Worm (Caenorhabditis elegans): ENCODE measurements around the gene F55H2.8.

Gene F55H2.8

ce11 chrIII:9483716-9484115 is 30.0 kb upstream of the F55H2.8 start (continued):
- TF ChIP-seq nhr-20 (tag; optimal IDR thresholded peaks at IDR 0.05) (peak; percentile 2), irx-1 (tag; optimal IDR thresholded peaks at IDR 0.05) (peak; percentile 19), grh-1 (GFP tag; IDR thresholded peaks at IDR 0.05) (no peak), elt-3 (tag; optimal IDR thresholded peaks at IDR 0.05) (no peak), zip-4 (GFP tag; optimal IDR thresholded peaks at IDR 0.05) (no peak), nhr-12 (tag; optimal IDR thresholded peaks at IDR 0.05) (no peak), nhr-85 (tag) (no peak), nhr-47 (tag; optimal IDR thresholded peaks at IDR 0.05) (no peak), ces-1 (GFP tag; optimal IDR thresholded peaks at IDR 0.05) (no peak), efl-3 (GFP tag; optimal IDR thresholded peaks at IDR 0.05) (no peak), vab-15 (tag; optimal IDR thresholded peaks at IDR 0.05) (no peak), egl-13 (tag; optimal IDR thresholded peaks at IDR 0.05) (no peak), unc-130 (tag; optimal IDR thresholded peaks at IDR 0.05) (no peak), ceh-63 (GFP tag; optimal IDR thresholded peaks at IDR 0.05) (no peak), C34B4.2 (tag; optimal IDR thresholded peaks at IDR 0.05) (no peak), aha-1 (tag; optimal IDR thresholded peaks at IDR 0.05) (no peak), rnt-1 (tag; optimal IDR thresholded peaks at IDR 0.05) (peak; percentile 40), unc-86 (tag; optimal IDR thresholded peaks at IDR 0.05) (peak; percentile 20), elt-2 (tag; optimal IDR thresholded peaks at IDR 0.05) (no peak), snu-23 (GFP tag; optimal IDR thresholded peaks at IDR 0.05) (peak; percentile 24), nhr-84 (tag; optimal IDR thresholded peaks at IDR 0.05) (no peak), lin-39 (tag; optimal IDR thresholded peaks at IDR 0.05) (no peak), fkh-8 (tag; optimal IDR thresholded peaks at IDR 0.05) (peak; percentile 38), ceh-82 (tag; optimal IDR thresholded peaks at IDR 0.05) (peak in 1 of 3 experiments; percentile 49), lin-13 (GFP tag; optimal IDR thresholded peaks at IDR 0.05) (no peak), lin-14 (GFP tag; optimal IDR thresholded peaks at IDR 0.05) (peak; percentile 76), alr-1 (tag; optimal IDR thresholded peaks at IDR 0.05; ENCODE audit: borderline replicate concordance) (no peak), dpl-1 (GFP tag; optimal IDR thresholded peaks at IDR 0.05) (peak in 1 of 3 experiments; percentile 41), xbp-1 (tag; optimal IDR thresholded peaks at IDR 0.05) (peak; percentile 14), hlh-17 (GFP tag; optimal IDR thresholded peaks at IDR 0.05; ENCODE audit: borderline replicate concordance) (no peak), skn-1 (tag; optimal IDR thresholded peaks at IDR 0.05) (no peak), zag-1 (tag; optimal IDR thresholded peaks at IDR 0.05) (no peak), C16A3.4 (tag; optimal IDR thresholded peaks at IDR 0.05) (no peak), ceh-88 (GFP tag; IDR thresholded peaks at IDR 0.05) (no peak), nhr-71 (tag; optimal IDR thresholded peaks at IDR 0.05) (peak; percentile 50), pax-3 (tag; optimal IDR thresholded peaks at IDR 0.05) (no peak), ztf-11 (tag; optimal IDR thresholded peaks at IDR 0.05) (no peak), unc-62 (GFP tag; optimal IDR thresholded peaks at IDR 0.05) (no peak), ztf-4 (tag; optimal IDR thresholded peaks at IDR 0.05) (no peak), nhr-19 (GFP tag; conservative IDR thresholded peaks at IDR 0.05) (no peak), swsn-7 (tag; optimal IDR thresholded peaks at IDR 0.05) (peak; percentile 27), pag-3 (tag; optimal IDR thresholded peaks at IDR 0.05; ENCODE audit: borderline replicate concordance, insufficient read depth) (no peak), ceh-8 (GFP tag; optimal IDR thresholded peaks at IDR 0.05) (no peak), nhr-237 (tag; optimal IDR thresholded peaks at IDR 0.05) (no peak), jun-1 (tag; optimal IDR thresholded peaks at IDR 0.05) (no peak), mep-1 (tag; optimal IDR thresholded peaks at IDR 0.05) (no peak), ama-1 (optimal IDR thresholded peaks at IDR 0.05) (no peak)

All from whole organism, L1 larva.